Worm (Caenorhabditis elegans) whole organism, midembryonic: ENCODE results near the gene srd-1.

Source experiments
- T22C8.4 ChIP-seq: fragments of 200-800 bp; sonication (Bioruptor generic); IDR thresholded peaks from 2 replicates; pipeline ENCODE4 v1.3.6; 2022; ENCODE audit warnings: missing genetic modification characterization, missing compliant biosample characterization
- cog-1 ChIP-seq: sonication (generic microtip); optimal IDR thresholded peaks from 2 replicates; lab custom pipeline; 2016; ENCODE audit warnings: missing genetic modification characterization, missing compliant biosample characterization
- flt-1 ChIP-seq: fragments of 200-800 bp; sonication (Bioruptor generic); IDR thresholded peaks from 2 replicates; pipeline ENCODE4 v1.3.6; 2022; ENCODE audit warnings: missing genetic modification characterization, missing compliant biosample characterization
- klf-2 ChIP-seq: fragments of 200-800 bp; sonication (Bioruptor generic); conservative IDR thresholded peaks from 2 replicates; pipeline ENCODE4 v1.3.6; 2022; ENCODE audit warnings: missing genetic modification reagents, missing genetic modification characterization, missing compliant biosample characterization
- med-1 ChIP-seq: sonication (generic microtip); optimal IDR thresholded peaks from 2 replicates; lab custom pipeline; 2017; ENCODE audit warnings: missing genetic modification characterization, mild to moderate bottlenecking, missing compliant biosample characterization, antibody characterized with exemption, missing genetic modification reagents; ENCODE audit not compliant: insufficient read depth
- ref-1 ChIP-seq: fragments of 200-800 bp; sonication (Bioruptor generic); conservative IDR thresholded peaks from 2 replicates; pipeline ENCODE4 v1.3.6; 2022; ENCODE audit warnings: missing genetic modification reagents, missing genetic modification characterization, missing compliant biosample characterization
- tab-1 ChIP-seq: fragments of 200-800 bp; sonication (Bioruptor generic); IDR thresholded peaks from 2 replicates; pipeline ENCODE4 v1.3.6; 2022; ENCODE audit warnings: missing genetic modification characterization, missing compliant biosample characterization
- ztf-23 ChIP-seq: fragments of 200-800 bp; sonication (Bioruptor generic); IDR thresholded peaks from 2 replicates; pipeline ENCODE4 v1.3.6; 2022; ENCODE audit warnings: missing genetic modification reagents, missing genetic modification characterization, missing compliant biosample characterization
- ztf-29 ChIP-seq: fragments of 200-800 bp; sonication (Bioruptor generic); IDR thresholded peaks from 2 replicates; pipeline ENCODE4 v1.3.6; 2022; ENCODE audit warnings: missing genetic modification reagents, missing genetic modification characterization, missing compliant biosample characterization

The srd-1 gene

ce11 chrII:10147502-10147901 lies 35.0 kb downstream of the srd-1 start:
- TF ChIP-seq tab-1 (no peak), T22C8.4 (no peak), med-1 (GFP tag; lab: Kevin White, UChicago) (no peak), ztf-29 (no peak), ref-1 (GFP tag; lab: Robert Waterston, UW) (no peak), klf-2 (GFP tag; lab: Robert Waterston, UW) (no peak), ztf-23 (GFP tag; lab: Robert Waterston, UW) (no peak), flt-1 (no peak), cog-1 (tag; lab: Kevin White, UChicago) (no peak)

ce11 chrII:10146488-10146887 lies 36.0 kb downstream of the srd-1 start, which contains the start of gene pax-3:
pax-3 (plus strand) TSS chrII:10146570.
- TF ChIP-seq med-1 (GFP tag; lab: Kevin White, UChicago) (no peak), ref-1 (GFP tag; lab: Robert Waterston, UW) (no peak), T22C8.4 (no peak), tab-1 (no peak), klf-2 (GFP tag; lab: Robert Waterston, UW) (no peak), ztf-29 (no peak), ztf-23 (GFP tag; lab: Robert Waterston, UW) (no peak), flt-1 (no peak)

ce11 chrII:10144092-10144491 lies 38.4 kb downstream of the srd-1 start, which contains the start of gene F27E5.3:
F27E5.3 (minus strand) TSS chrII:10144192.
- TF ChIP-seq tab-1 = no peak
- TF ChIP-seq ztf-23 (GFP tag; lab: Robert Waterston, UW) = no peak
- no peak for TF ChIP-seq med-1 (GFP tag; lab: Kevin White, UChicago)
- no peak for TF ChIP-seq ztf-29
- no peak for TF ChIP-seq T22C8.4
- no peak for TF ChIP-seq klf-2 (GFP tag; lab: Robert Waterston, UW)
- TF ChIP-seq ref-1 (GFP tag; lab: Robert Waterston, UW) = no peak
- TF ChIP-seq flt-1 = no peak
- TF ChIP-seq cog-1 (tag; lab: Kevin White, UChicago) = no peak

ce11 chrII:10139177-10139640 lies 43.3 kb downstream of the srd-1 start, which contains the start of gene asah-2:
asah-2 (plus strand) TSS chrII:10139590.
- TF ChIP-seq med-1 (GFP tag; lab: Kevin White, UChicago) (no peak), ztf-23 (GFP tag; lab: Robert Waterston, UW) (no peak), tab-1 (no peak), T22C8.4 (no peak)

- no peak for TF ChIP-seq tab-1
- no peak for TF ChIP-seq med-1 (GFP tag; lab: Kevin White, UChicago)
- no peak for TF ChIP-seq cog-1 (tag; lab: Kevin White, UChicago)
- TF ChIP-seq T22C8.4 = no peak
- TF ChIP-seq flt-1 = no peak
- TF ChIP-seq ztf-29 = no peak
- no peak for TF ChIP-seq ztf-23 (GFP tag; lab: Robert Waterston, UW)
- no peak for TF ChIP-seq klf-2 (GFP tag; lab: Robert Waterston, UW)
- no peak for TF ChIP-seq ref-1 (GFP tag; lab: Robert Waterston, UW)
These were observed 45.2 kb downstream of the srd-1 start, which contains the start of gene phg-1 for ce11 chrII:10137358-10137757. phg-1 (plus strand) TSS chrII:10137658.

ce11 chrII:10136771-10137170 lies 45.8 kb downstream of the srd-1 start:
- TF ChIP-seq T22C8.4 (no peak), cog-1 (tag; lab: Kevin White, UChicago) (no peak), ref-1 (GFP tag; lab: Robert Waterston, UW) (no peak), flt-1 (no peak), med-1 (GFP tag; lab: Kevin White, UChicago) (no peak), klf-2 (GFP tag; lab: Robert Waterston, UW) (no peak), tab-1 (no peak), ztf-29 (no peak), ztf-23 (GFP tag; lab: Robert Waterston, UW) (no peak)

ce11 chrII:10134285-10134995 lies 48.1 kb downstream of the srd-1 start, which contains the start of gene F27E5.9:
F27E5.9 (plus strand) TSS chrII:10134945.
- TF ChIP-seq ztf-23 (GFP tag; lab: Robert Waterston, UW) = no peak
- no peak for TF ChIP-seq T22C8.4
- TF ChIP-seq med-1 (GFP tag; lab: Kevin White, UChicago) = no peak
- no peak for TF ChIP-seq ref-1 (GFP tag; lab: Robert Waterston, UW)
- TF ChIP-seq cog-1 (tag; lab: Kevin White, UChicago) = no peak
- TF ChIP-seq klf-2 (GFP tag; lab: Robert Waterston, UW) = no peak
- TF ChIP-seq flt-1 = no peak
- TF ChIP-seq ztf-29 = no peak
- no peak for TF ChIP-seq tab-1

- no peak for TF ChIP-seq ztf-23 (GFP tag; lab: Robert Waterston, UW)
- TF ChIP-seq tab-1 = no peak
- no peak for TF ChIP-seq flt-1
- TF ChIP-seq ztf-29 = no peak
- TF ChIP-seq cog-1 (tag; lab: Kevin White, UChicago) = no peak
- TF ChIP-seq ref-1 (GFP tag; lab: Robert Waterston, UW) = no peak
These were observed 49.7 kb downstream of the srd-1 start for ce11 chrII:10132818-10133217.

ce11 chrII:10131760-10132159 lies 50.8 kb downstream of the srd-1 start, which contains the start of gene F27E5.5:
F27E5.5 (minus strand) TSS chrII:10131860.
- TF ChIP-seq ztf-29 = no peak
- TF ChIP-seq ref-1 (GFP tag; lab: Robert Waterston, UW) = no peak
- TF ChIP-seq flt-1 = no peak
- no peak for TF ChIP-seq klf-2 (GFP tag; lab: Robert Waterston, UW)
